Fruit fly (Drosophila melanogaster): ENCODE results near the gene lmgA.

DNA sequence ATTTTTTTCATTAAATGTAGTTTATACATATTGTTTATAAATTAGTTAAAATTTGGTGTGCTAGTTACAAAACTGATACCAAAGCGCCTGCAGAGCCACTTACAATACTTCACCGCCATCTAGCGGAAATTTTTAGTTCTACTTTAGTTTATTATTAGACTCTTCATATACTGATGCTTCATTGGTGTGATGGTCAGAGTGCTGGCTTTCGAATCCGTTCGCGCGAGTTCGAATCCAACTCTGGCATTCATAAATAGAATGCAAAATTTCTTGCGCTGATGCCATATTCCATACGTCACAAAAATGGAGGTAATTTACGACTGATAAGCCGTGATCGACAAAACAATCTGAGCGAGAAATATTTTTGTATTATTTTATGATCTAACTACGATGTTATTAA, 42.9 kb downstream of the lmgA start:
- TF ChIP-seq CG8478 (optimal IDR thresholded peaks at IDR 0.05), result no peak
- peak; percentile 71 to 86 for TF ChIP-seq CTCF (optimal IDR thresholded peaks at IDR 0.05)

Measured in S2 (cell line).